Worm (Caenorhabditis elegans) whole organism, L4 larva: ENCODE measurements around the gene F53F4.1.

Experiments used
- F10B5.3 ChIP-seq: sonication (generic microtip); optimal IDR thresholded peaks from 2 replicates; lab custom pipeline; 2016; ENCODE audit warnings: mild to moderate bottlenecking, missing genetic modification characterization, missing compliant biosample characterization
- F26F4.8 ChIP-seq: fragments of 200-800 bp; sonication (Bioruptor generic); conservative IDR thresholded peaks from 2 replicates; pipeline ENCODE4 v1.3.6; 2022; ENCODE audit warnings: missing genetic modification characterization, missing compliant biosample characterization
- T20F7.1 ChIP-seq: fragments of 200-800 bp; sonication (Bioruptor generic); optimal IDR thresholded peaks from 2 replicates; lab custom pipeline; 2018; ENCODE audit warnings: mild to moderate bottlenecking, missing genetic modification characterization, missing compliant biosample characterization
- aha-1 ChIP-seq: fragments of 150-350 bp; peaks from one replicate; lab custom pipeline; 2014; ENCODE audit warnings: missing biosample characterization, missing genetic modification characterization
- aly-2 ChIP-seq: sonication (generic microtip); optimal IDR thresholded peaks from 2 replicates; lab custom pipeline; 2018; ENCODE audit warnings: missing biosample characterization, missing genetic modification characterization
- attf-4 ChIP-seq: sonication (generic microtip); optimal IDR thresholded peaks from 3 replicates; lab custom pipeline; 2017; ENCODE audit warnings: missing biosample characterization, missing genetic modification characterization
- ceh-20 ChIP-seq: fragments of 200-800 bp; sonication (Bioruptor generic); IDR thresholded peaks from 2 replicates; pipeline ENCODE4 v1.3.6; 2022; ENCODE audit warnings: missing genetic modification reagents, missing genetic modification characterization, missing compliant biosample characterization
- ceh-62 ChIP-seq: sonication (generic microtip); optimal IDR thresholded peaks from 2 replicates; lab custom pipeline; 2017; ENCODE audit warnings: missing biosample characterization, missing genetic modification characterization
- dmd-6 ChIP-seq: fragments of 200-800 bp; sonication (Bioruptor generic); IDR thresholded peaks from 2 replicates; pipeline ENCODE4 v1.3.6; 2022; ENCODE audit warnings: missing genetic modification reagents, missing genetic modification characterization, missing compliant biosample characterization
- dmd-8 ChIP-seq: fragments of 200-800 bp; sonication (Bioruptor generic); IDR thresholded peaks from 2 replicates; pipeline ENCODE4 v1.3.6; 2022; ENCODE audit warnings: missing genetic modification characterization, missing compliant biosample characterization
- duxl-1 ChIP-seq: sonication (generic microtip); optimal IDR thresholded peaks from 2 replicates; lab custom pipeline; 2016; ENCODE audit warnings: mild to moderate bottlenecking, missing genetic modification characterization, moderate library complexity, missing compliant biosample characterization; ENCODE audit not compliant: poor library complexity
- egl-43 ChIP-seq: fragments of 200-800 bp; sonication (Bioruptor generic); IDR thresholded peaks from 2 replicates; pipeline ENCODE4 v1.3.6; 2022; ENCODE audit warnings: missing genetic modification reagents, missing genetic modification characterization, missing compliant biosample characterization
- gei-8 ChIP-seq: fragments of 200-800 bp; sonication (Bioruptor generic); optimal IDR thresholded peaks from 2 replicates; lab custom pipeline; 2018; ENCODE audit warnings: mild to moderate bottlenecking, missing genetic modification characterization, missing compliant biosample characterization
- hif-1 ChIP-seq, 2 experiments: sonication (generic microtip); optimal IDR thresholded peaks; 2 replicates each; lab custom pipeline; 2016 to 2017; ENCODE audit warnings: missing compliant biosample characterization in 2 of 2, missing genetic modification characterization in 2 of 2, missing genetic modification reagents in 2 of 2, missing genotype in 2 of 2, mild to moderate bottlenecking in 1 of 2
- hlh-11 ChIP-seq: fragments of 200-800 bp; sonication (Bioruptor generic); optimal IDR thresholded peaks from 2 replicates; lab custom pipeline; 2018; ENCODE audit warnings: mild to moderate bottlenecking, missing genetic modification characterization, missing compliant biosample characterization
- lim-7 ChIP-seq: fragments of 200-800 bp; sonication (Bioruptor generic); IDR thresholded peaks from 2 replicates; pipeline ENCODE4 v1.3.6; 2022; ENCODE audit warnings: missing genetic modification characterization, missing compliant biosample characterization
- lin-1 ChIP-seq: fragments of 200-800 bp; sonication (Bioruptor generic); IDR thresholded peaks from 2 replicates; pipeline ENCODE4 v1.3.6; 2022; ENCODE audit warnings: missing genetic modification reagents, missing genetic modification characterization, missing compliant biosample characterization
- lin-38 ChIP-seq: fragments of 200-800 bp; sonication (Bioruptor generic); IDR thresholded peaks from 2 replicates; pipeline ENCODE4 v1.3.6; 2022; ENCODE audit warnings: missing genetic modification reagents, missing genetic modification characterization, missing compliant biosample characterization
- lin-39 ChIP-seq: fragments of 150-350 bp; optimal IDR thresholded peaks from 2 replicates; lab custom pipeline; 2014; ENCODE audit warnings: missing biosample characterization, missing genetic modification reagents, missing genetic modification characterization
- lir-3 ChIP-seq: sonication (generic microtip); optimal IDR thresholded peaks from 2 replicates; lab custom pipeline; 2016; ENCODE audit warnings: mild to moderate bottlenecking, missing genetic modification characterization, missing compliant biosample characterization
- madf-9 ChIP-seq: fragments of 200-800 bp; sonication (Bioruptor generic); conservative IDR thresholded peaks from 2 replicates; pipeline ENCODE4 v1.3.6; 2022; ENCODE audit warnings: missing genetic modification reagents, missing genetic modification characterization, missing compliant biosample characterization
- mdl-1 ChIP-seq, 2 experiments: fragments of 150-350 bp in 1 of 2; sonication (generic microtip) in 1 of 2; optimal IDR thresholded peaks; 2 replicates each; lab custom pipeline; 2014 to 2017; ENCODE audit warnings: missing biosample characterization in 2 of 2, missing genetic modification characterization in 2 of 2
- mep-1 ChIP-seq: fragments of 150-350 bp; sonication (generic microtip); optimal IDR thresholded peaks from 3 replicates; lab custom pipeline; 2014; ENCODE audit warnings: missing biosample characterization, missing genetic modification characterization
- nhr-237 ChIP-seq: sonication (generic microtip); optimal IDR thresholded peaks from 2 replicates; lab custom pipeline; 2017; ENCODE audit warnings: missing biosample characterization, missing genetic modification characterization
- nhr-41 ChIP-seq: fragments of 200-800 bp; sonication (Bioruptor generic); IDR thresholded peaks from 2 replicates; pipeline ENCODE4 v1.3.6; 2022; ENCODE audit warnings: missing genetic modification reagents, missing genetic modification characterization, missing compliant biosample characterization
- nhr-6 ChIP-seq: fragments of 150-350 bp; optimal IDR thresholded peaks from 2 replicates; lab custom pipeline; 2014; ENCODE audit warnings: missing biosample characterization, missing genetic modification characterization
- pqm-1 ChIP-seq: sonication (generic microtip); optimal IDR thresholded peaks from 2 replicates; lab custom pipeline; 2017; ENCODE audit warnings: missing biosample characterization, missing genetic modification characterization
- set-16 ChIP-seq: fragments of 200-800 bp; sonication (Bioruptor generic); IDR thresholded peaks from 2 replicates; pipeline ENCODE4 v1.3.6; 2022; ENCODE audit warnings: missing genetic modification reagents, missing genetic modification characterization, missing compliant biosample characterization
- skn-1 ChIP-seq: fragments of 150-350 bp; optimal IDR thresholded peaks from 2 replicates; lab custom pipeline; 2014; ENCODE audit warnings: missing biosample characterization, missing genetic modification characterization
- spr-3 ChIP-seq: fragments of 200-800 bp; sonication (Bioruptor generic); optimal IDR thresholded peaks from 2 replicates; lab custom pipeline; 2018; ENCODE audit warnings: mild to moderate bottlenecking, missing genetic modification characterization, missing compliant biosample characterization
- tag-97 ChIP-seq: fragments of 200-800 bp; sonication (Bioruptor generic); IDR thresholded peaks from 2 replicates; pipeline ENCODE4 v1.3.6; 2022; ENCODE audit warnings: missing genetic modification characterization, missing compliant biosample characterization
- tra-1 ChIP-seq: fragments of 200-800 bp; sonication (Bioruptor generic); IDR thresholded peaks from 2 replicates; pipeline ENCODE4 v1.3.6; 2022; ENCODE audit warnings: missing genetic modification reagents, missing genetic modification characterization, missing compliant biosample characterization
- unc-130 ChIP-seq: sonication (generic microtip); optimal IDR thresholded peaks from 2 replicates; lab custom pipeline; 2016; ENCODE audit warnings: missing genetic modification reagents, missing genetic modification characterization, missing compliant biosample characterization
- unc-62 ChIP-seq, 3 experiments: fragments of 150-350 bp in 1 of 3; sonication (generic microtip); optimal IDR thresholded peaks in 2 of 3; peaks in 1 of 3; 1 replicate in 1 of 3; 2 replicates in 2 of 3; lab custom pipeline; 2014 to 2017; ENCODE audit warnings: missing biosample characterization in 3 of 3, missing genetic modification characterization in 3 of 3, missing genetic modification reagents in 3 of 3, missing genotype in 1 of 3
- zag-1 ChIP-seq: fragments of 150-350 bp; optimal IDR thresholded peaks from 2 replicates; lab custom pipeline; 2014; ENCODE audit warnings: missing biosample characterization, missing genetic modification characterization
- zfp-3 ChIP-seq: fragments of 200-800 bp; sonication (Bioruptor generic); conservative IDR thresholded peaks from 2 replicates; pipeline ENCODE4 v1.3.6; 2022; ENCODE audit warnings: missing genetic modification reagents, missing genetic modification characterization, missing compliant biosample characterization
- zip-2 ChIP-seq: fragments of 150-350 bp; optimal IDR thresholded peaks from 2 replicates; lab custom pipeline; 2014; ENCODE audit warnings: missing biosample characterization, missing genetic modification characterization
- ztf-11 ChIP-seq: fragments of 150-350 bp; optimal IDR thresholded peaks from 2 replicates; lab custom pipeline; 2014; ENCODE audit warnings: missing biosample characterization, missing genetic modification characterization
- ztf-7 ChIP-seq: fragments of 150-350 bp; optimal IDR thresholded peaks from 2 replicates; lab custom pipeline; 2014; ENCODE audit warnings: missing biosample characterization, missing genetic modification characterization

F53F4.1 gene

DNA sequence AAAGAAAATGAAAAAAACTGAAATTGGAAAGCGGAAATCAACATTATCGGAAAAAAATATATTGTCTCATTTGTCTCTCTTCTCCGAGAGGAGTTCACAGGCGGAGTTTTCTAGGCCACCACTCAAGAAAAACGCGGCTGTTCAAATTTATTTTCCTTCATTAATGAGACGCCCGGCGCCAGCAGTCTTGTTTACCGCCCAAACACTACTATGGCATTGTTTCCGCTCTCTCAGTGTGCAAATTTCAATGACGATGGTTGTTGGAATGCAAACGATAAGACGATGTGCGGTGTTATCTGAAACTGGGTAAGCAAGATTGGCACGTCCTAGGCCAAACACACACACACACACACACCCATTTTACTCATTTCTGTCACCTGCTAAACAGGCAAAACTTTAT is 27.8 kb upstream of the F53F4.1 start, which contains the start of gene cav-2 (continued):
- TF ChIP-seq dmd-8 (GFP tag; lab: Robert Waterston, UW) (no peak), ceh-62 (tag; lab: Kevin White, UChicago) (no peak), aha-1 (tag; lab: Kevin White, UChicago) (peak; percentile 98), ztf-7 (tag; lab: Kevin White, UChicago) (peak; percentile 56), madf-9 (GFP tag; lab: Robert Waterston, UW) (peak; percentile 76), aly-2 (tag; lab: Kevin White, UChicago) (no peak), F10B5.3 (tag; lab: Kevin White, UChicago) (no peak), pqm-1 (tag; lab: Kevin White, UChicago) (peak; percentile 94), egl-43 (no peak), lir-3 (no peak), tag-97 (GFP tag; lab: Robert Waterston, UW) (no peak), ceh-20 (GFP tag; lab: Robert Waterston, UW) (0 out of 2 replicates have a peak, but pooled peaks have one; percentile 37), T20F7.1 (peak; percentile 80), lim-7 (no peak), gei-8 (peak; percentile 70), hlh-11 (tag; lab: Kevin White, UChicago) (peak; percentile 84), zip-2 (no peak), mdl-1 (tag; optimal IDR thresholded peaks at IDR 0.05; lab: Kevin White, UChicago) (peak in 1 of 2 experiments; percentile 54), dmd-6 (GFP tag; lab: Robert Waterston, UW) (peak; percentile 86), nhr-6 (peak; percentile 89), hif-1 (tag; optimal IDR thresholded peaks at IDR 0.05; lab: Kevin White, UChicago) (peak in 1 of 2 experiments; percentile 89), tra-1 (GFP tag; lab: Robert Waterston, UW) (peak; percentile 81), mep-1 (tag; lab: Kevin White, UChicago) (peak; percentile 71), spr-3 (GFP tag; lab: Kevin White, UChicago) (peak; percentile 54), zfp-3 (GFP tag; lab: Robert Waterston, UW) (peak; percentile 61; the same call in 1 of the 2 replicates), lin-1 (peak; percentile 81), duxl-1 (tag; lab: Kevin White, UChicago) (peak; percentile 44), nhr-237 (tag; lab: Kevin White, UChicago) (no peak), nhr-41 (GFP tag; lab: Robert Waterston, UW) (peak; percentile 11; the same call in 1 of the 2 replicates), zag-1 (tag; lab: Kevin White, UChicago) (no peak)

DNA sequence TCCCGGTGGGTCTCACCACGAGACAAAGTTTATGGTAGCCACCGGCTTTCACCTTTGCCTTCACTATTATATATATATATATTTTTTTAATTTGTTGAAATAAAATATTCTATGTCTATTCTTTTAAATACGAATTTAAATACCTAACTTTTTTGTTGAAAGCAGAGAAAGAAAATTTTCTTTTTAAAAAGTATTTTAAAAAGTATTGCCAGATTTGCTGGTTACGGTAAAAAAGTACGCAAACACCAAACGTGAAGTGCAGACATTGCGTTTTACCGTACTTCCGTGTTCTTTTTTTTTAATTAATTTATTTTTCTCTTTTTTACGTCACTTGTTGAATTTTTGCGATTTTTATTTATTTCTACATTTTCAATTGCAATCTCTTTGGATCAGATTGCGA is 24.6 kb upstream of the F53F4.1 start, which contains the start of gene C56A3.8:
Gene C56A3.8, plus strand, starts transcription at position 301 of the 400 bp plus-strand sequence.
- TF ChIP-seq attf-4 (tag; lab: Kevin White, UChicago) (no peak), unc-130 (GFP tag; lab: Kevin White, UChicago) (peak; percentile 19), lin-39 (tag; lab: Kevin White, UChicago) (no peak), skn-1 (tag; lab: Kevin White, UChicago) (no peak)

DNA sequence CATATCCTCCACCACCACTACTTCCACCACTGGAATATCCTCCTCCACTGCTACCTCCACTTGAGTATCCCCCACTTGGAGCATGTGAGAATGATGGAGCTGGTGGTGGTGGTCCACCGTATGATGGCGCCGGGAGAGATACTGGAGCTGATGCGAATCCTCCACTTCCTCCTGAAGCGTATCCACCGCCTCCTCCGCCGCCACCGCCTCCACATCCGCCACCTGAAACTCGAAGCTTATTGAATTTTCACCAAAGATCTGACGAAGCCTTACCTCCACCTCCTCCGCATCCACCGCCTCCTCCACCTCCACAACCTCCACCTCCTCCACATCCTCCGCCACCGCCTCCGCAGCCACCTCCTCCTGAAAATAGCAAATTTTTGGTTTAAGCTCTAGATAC is 21.8 kb upstream of the F53F4.1 start:
- peak; percentile 90 for TF ChIP-seq set-16 (GFP tag; lab: Robert Waterston, UW)
- TF ChIP-seq pqm-1 (tag; lab: Kevin White, UChicago), result no peak
- TF ChIP-seq nhr-41 (GFP tag; lab: Robert Waterston, UW), result no peak
- no peak for TF ChIP-seq F26F4.8
- no peak for TF ChIP-seq ztf-11 (tag; lab: Kevin White, UChicago)

DNA sequence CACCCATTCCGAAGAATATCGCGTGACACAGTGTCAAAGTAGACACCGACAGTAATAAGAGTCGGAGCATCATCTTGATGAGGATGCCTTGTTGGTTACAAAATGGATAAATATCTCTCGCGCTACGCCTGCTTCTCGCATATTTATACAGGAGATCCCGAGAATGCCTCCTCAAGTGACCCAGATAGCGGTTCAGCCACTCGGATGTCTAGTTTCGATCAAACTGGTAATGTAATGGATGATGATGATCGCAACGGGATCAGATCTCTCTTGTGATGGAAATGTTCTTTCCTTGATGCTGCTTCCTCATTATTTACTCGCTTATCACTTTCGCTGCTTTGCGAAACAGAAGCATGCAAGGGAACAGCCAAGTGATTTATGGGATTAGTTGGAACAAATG is 20.7 kb upstream of the F53F4.1 start, which contains the start of gene grl-17:
Gene grl-17, minus strand, starts transcription at position 101 of the 400 bp plus-strand sequence.
- TF ChIP-seq lin-38 (GFP tag; lab: Robert Waterston, UW), result no peak
- peak in 1 of 2 experiments; percentile 87 for TF ChIP-seq unc-62 (GFP tag; optimal IDR thresholded peaks at IDR 0.05 in 1 of 2; lab: Kevin White, UChicago)
- no peak for TF ChIP-seq unc-62 (tag; optimal IDR thresholded peaks at IDR 0.05; lab: Kevin White, UChicago)
